Worm (Caenorhabditis elegans): ENCODE measurements around the gene gldi-2.
A peak's percentile ranks its signal among the peaks of the same experiment; 100 is the strongest.

The gldi-2 gene

DNA sequence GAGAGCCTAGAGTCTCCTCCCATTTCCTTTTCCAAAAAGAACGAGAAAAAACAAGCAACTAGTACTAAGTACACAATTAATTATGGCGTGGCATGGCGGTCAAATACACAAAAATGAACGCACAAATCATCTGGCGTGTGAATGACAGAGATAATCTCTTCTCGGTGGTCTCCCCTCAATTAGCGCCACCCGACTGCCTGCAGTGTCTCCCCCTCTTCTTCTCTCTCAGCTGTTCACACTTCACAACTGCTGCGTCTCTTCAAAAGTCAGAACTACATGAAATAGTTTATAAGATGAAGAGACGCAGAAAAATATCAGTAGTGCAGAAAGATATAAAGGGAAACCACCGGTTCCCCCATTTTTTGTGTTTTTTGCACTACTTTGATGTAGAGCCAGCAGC is 44.2 kb downstream of the gldi-2 start:
- TF ChIP-seq unc-62 (GFP tag; optimal IDR thresholded peaks at IDR 0.05) (peak; percentile 35), nhr-25 (tag; optimal IDR thresholded peaks at IDR 0.05) (peak; percentile 58), ztf-4 (tag; optimal IDR thresholded peaks at IDR 0.05) (no peak), nhr-77 (tag; optimal IDR thresholded peaks at IDR 0.05) (no peak), ceh-16 (tag; optimal IDR thresholded peaks at IDR 0.05) (no peak), egl-27 (tag; optimal IDR thresholded peaks at IDR 0.05) (peak; percentile 52), nhr-23 (tag; optimal IDR thresholded peaks at IDR 0.05) (peak; percentile 68), pha-4 (tag; optimal IDR thresholded peaks at IDR 0.05) (peak; percentile 54), sea-2 (GFP tag; optimal IDR thresholded peaks at IDR 0.05) (peak; percentile 14), snpc-4 (tag; optimal IDR thresholded peaks at IDR 0.05) (peak; percentile 25), elt-1 (tag; optimal IDR thresholded peaks at IDR 0.05) (peak; percentile 35), nhr-43 (tag; optimal IDR thresholded peaks at IDR 0.05; ENCODE audit: poor library complexity, severe bottlenecking) (peak; percentile 43), nfya-1 (tag; optimal IDR thresholded peaks at IDR 0.05; ENCODE audit: insufficient read depth) (peak; percentile 61), elt-2 (tag; optimal IDR thresholded peaks at IDR 0.05) (peak; percentile 34), ztf-11 (tag; optimal IDR thresholded peaks at IDR 0.05) (no peak), elt-3 (tag; optimal IDR thresholded peaks at IDR 0.05) (peak in 1 of 3 experiments; percentile 34), R02D3.7 (tag; optimal IDR thresholded peaks at IDR 0.05) (no peak), lin-39 (tag; optimal IDR thresholded peaks at IDR 0.05) (peak; percentile 78), jun-1 (tag; optimal IDR thresholded peaks at IDR 0.05) (peak; percentile 53)

- TF ChIP-seq ceh-16 (tag; optimal IDR thresholded peaks at IDR 0.05), result no peak
- TF ChIP-seq daf-12 (tag; optimal IDR thresholded peaks at IDR 0.05), result no peak
- TF ChIP-seq nhr-28 (tag; optimal IDR thresholded peaks at IDR 0.05), result no peak
- TF ChIP-seq nhr-23 (tag; optimal IDR thresholded peaks at IDR 0.05), result no peak
- TF ChIP-seq unc-39 (tag; optimal IDR thresholded peaks at IDR 0.05), result no peak
- TF ChIP-seq aly-2 (tag; optimal IDR thresholded peaks at IDR 0.05), result no peak
- TF ChIP-seq zag-1 (tag; optimal IDR thresholded peaks at IDR 0.05), result no peak
- peak; percentile 4 for TF ChIP-seq egl-5 (tag; optimal IDR thresholded peaks at IDR 0.05)
- no peak for TF ChIP-seq ama-1 (optimal IDR thresholded peaks at IDR 0.05)
- TF ChIP-seq skn-1 (tag; optimal IDR thresholded peaks at IDR 0.05), result no peak
- TF ChIP-seq hmg-11 (tag; optimal IDR thresholded peaks at IDR 0.05), result no peak
- TF ChIP-seq ztf-4 (tag; optimal IDR thresholded peaks at IDR 0.05), result no peak
- no peak for TF ChIP-seq fkh-2 (tag; optimal IDR thresholded peaks at IDR 0.05)
- no peak for TF ChIP-seq lsy-12 (tag; optimal IDR thresholded peaks at IDR 0.05)
- TF ChIP-seq lin-39 (tag; optimal IDR thresholded peaks at IDR 0.05), result peak; percentile 55
- TF ChIP-seq egl-27 (tag; optimal IDR thresholded peaks at IDR 0.05), result no peak
- no peak for TF ChIP-seq nhr-76 (tag; optimal IDR thresholded peaks at IDR 0.05)
- TF ChIP-seq pqm-1 (tag; optimal IDR thresholded peaks at IDR 0.05), result peak; percentile 2
- TF ChIP-seq tbx-2 (tag; optimal IDR thresholded peaks at IDR 0.05), result peak; percentile 57
- peak; percentile 41 for TF ChIP-seq pha-4 (tag; optimal IDR thresholded peaks at IDR 0.05)
- no peak for TF ChIP-seq nhr-43 (tag; optimal IDR thresholded peaks at IDR 0.05; ENCODE audit: poor library complexity, severe bottlenecking)
- no peak for TF ChIP-seq elt-2 (tag; optimal IDR thresholded peaks at IDR 0.05)
These were observed 45.1 kb downstream of the gldi-2 start for ce11 chrII:6828073-6828900.

- TF ChIP-seq nhr-237 (tag; optimal IDR thresholded peaks at IDR 0.05) (no peak), elt-2 (tag; optimal IDR thresholded peaks at IDR 0.05) (peak; percentile 71), nhr-23 (tag; optimal IDR thresholded peaks at IDR 0.05) (peak; percentile 52), elt-1 (tag; optimal IDR thresholded peaks at IDR 0.05) (peak; percentile 48), nfya-1 (tag; optimal IDR thresholded peaks at IDR 0.05; ENCODE audit: insufficient read depth) (peak; percentile 52), elt-3 (tag; optimal IDR thresholded peaks at IDR 0.05) (peak in 1 of 3 experiments; percentile 74), unc-62 (GFP tag; optimal IDR thresholded peaks at IDR 0.05) (peak; percentile 74), egl-27 (tag; optimal IDR thresholded peaks at IDR 0.05) (no peak), ceh-16 (tag; optimal IDR thresholded peaks at IDR 0.05) (no peak), hmg-11 (tag; optimal IDR thresholded peaks at IDR 0.05) (peak; percentile 34), fkh-2 (tag; optimal IDR thresholded peaks at IDR 0.05) (no peak), pha-4 (tag; optimal IDR thresholded peaks at IDR 0.05) (peak; percentile 74), sea-2 (GFP tag; optimal IDR thresholded peaks at IDR 0.05) (no peak), ztf-11 (tag; optimal IDR thresholded peaks at IDR 0.05) (no peak), nhr-25 (tag; optimal IDR thresholded peaks at IDR 0.05) (peak; percentile 79), jun-1 (tag; optimal IDR thresholded peaks at IDR 0.05) (peak; percentile 42), pqm-1 (tag; optimal IDR thresholded peaks at IDR 0.05) (peak; percentile 51), ztf-4 (tag; optimal IDR thresholded peaks at IDR 0.05) (no peak), lsy-12 (tag; optimal IDR thresholded peaks at IDR 0.05) (no peak), eor-1 (tag; optimal IDR thresholded peaks at IDR 0.05) (no peak)
These were observed 45.9 kb downstream of the gldi-2 start for ce11 chrII:6829108-6829507.

Data from whole organism, L3 larva.